Worm (Caenorhabditis elegans) whole organism, L2 larva: Measurements from ENCODE around the gene ccr-4.
A peak's percentile ranks its signal among the peaks of the same experiment; 100 is the strongest.

Experiments
- F13H6.1 ChIP-seq: sonication (generic microtip); optimal IDR thresholded peaks from 2 replicates; lab custom pipeline; 2016; ENCODE audit warnings: missing genetic modification characterization, missing compliant biosample characterization
- ZK546.5 ChIP-seq: sonication (generic microtip); optimal IDR thresholded peaks from 2 replicates; lab custom pipeline; 2017; ENCODE audit warnings: missing biosample characterization, missing genetic modification characterization
- crh-2 ChIP-seq: sonication (generic microtip); optimal IDR thresholded peaks from 2 replicates; lab custom pipeline; 2017; ENCODE audit warnings: missing biosample characterization, missing genetic modification characterization
- dmd-4 ChIP-seq: sonication (generic microtip); optimal IDR thresholded peaks from 2 replicates; lab custom pipeline; 2017; ENCODE audit warnings: missing biosample characterization, missing genetic modification characterization
- fos-1 ChIP-seq: fragments of 150-350 bp; optimal IDR thresholded peaks from 2 replicates; lab custom pipeline; 2014; ENCODE audit warnings: missing biosample characterization, missing genetic modification characterization
- nhr-23 ChIP-seq: fragments of 150-350 bp; optimal IDR thresholded peaks from 2 replicates; lab custom pipeline; 2014; ENCODE audit warnings: missing biosample characterization, missing genetic modification reagents, missing genetic modification characterization
- nhr-237 ChIP-seq: fragments of 150-350 bp; optimal IDR thresholded peaks from 2 replicates; lab custom pipeline; 2014; ENCODE audit warnings: missing biosample characterization, missing genetic modification characterization
- nhr-77 ChIP-seq: fragments of 150-350 bp; optimal IDR thresholded peaks from 2 replicates; lab custom pipeline; 2014; ENCODE audit warnings: missing biosample characterization, missing genetic modification characterization
- sma-9 ChIP-seq, 2 experiments: fragments of 150-350 bp in 1 of 2; sonication (generic microtip) in 1 of 2; optimal IDR thresholded peaks; 2 replicates each; lab custom pipeline; 2014 to 2016; ENCODE audit warnings: missing genetic modification characterization in 2 of 2, mild to moderate bottlenecking in 1 of 2, missing biosample characterization in 1 of 2, missing compliant biosample characterization in 1 of 2, missing genetic modification reagents in 1 of 2, moderate library complexity in 1 of 2

ccr-4 gene

ce11 chrIV:12419291-12419690 lies 57.9 kb downstream of the ccr-4 start:
- TF ChIP-seq sma-9 (GFP tag; optimal IDR thresholded peaks at IDR 0.05; lab: Kevin White, UChicago) (peak; percentile 28), sma-9 (tag; optimal IDR thresholded peaks at IDR 0.05; lab: Kevin White, UChicago) (no peak), dmd-4 (tag; lab: Kevin White, UChicago) (no peak)

- TF ChIP-seq F13H6.1 (tag; lab: Kevin White, UChicago) (peak; percentile 6), ZK546.5 (tag; lab: Kevin White, UChicago) (no peak), nhr-237 (tag; lab: Kevin White, UChicago) (no peak), nhr-77 (tag; lab: Kevin White, UChicago) (no peak), nhr-23 (tag; lab: Kevin White, UChicago) (no peak), crh-2 (tag; lab: Kevin White, UChicago) (peak; percentile 15), fos-1 (tag; lab: Kevin White, UChicago) (peak; percentile 71), sma-9 (GFP tag; optimal IDR thresholded peaks at IDR 0.05; lab: Kevin White, UChicago) (peak; percentile 86), sma-9 (tag; optimal IDR thresholded peaks at IDR 0.05; lab: Kevin White, UChicago) (no peak)
These were observed 59.1 kb downstream of the ccr-4 start, which contains the start of gene ugt-65 for ce11 chrIV:12420455-12420854. TSS of gene ugt-65 (plus strand) at chrIV:12420683.
